Worm (Caenorhabditis elegans) whole organism, L2 larva: Measurements from ENCODE around the gene srw-85.

Experiments
- F13H6.1 ChIP-seq: sonication (generic microtip); optimal IDR thresholded peaks from 2 replicates; lab custom pipeline; 2016; ENCODE audit warnings: missing genetic modification characterization, missing compliant biosample characterization
- aly-2 ChIP-seq: fragments of 150-350 bp; optimal IDR thresholded peaks from 2 replicates; lab custom pipeline; 2014; ENCODE audit warnings: missing biosample characterization, missing genetic modification characterization
- ama-1 ChIP-seq: fragments of 150-350 bp; optimal IDR thresholded peaks from 2 replicates; lab custom pipeline; 2018; ENCODE audit warnings: inconsistent platforms
- ceh-82 ChIP-seq: fragments of 150-350 bp; optimal IDR thresholded peaks from 2 replicates; lab custom pipeline; 2014; ENCODE audit warnings: missing biosample characterization, missing genetic modification characterization
- fos-1 ChIP-seq: fragments of 150-350 bp; optimal IDR thresholded peaks from 2 replicates; lab custom pipeline; 2014; ENCODE audit warnings: missing biosample characterization, missing genetic modification characterization
- nhr-12 ChIP-seq: fragments of 150-350 bp; optimal IDR thresholded peaks from 2 replicates; lab custom pipeline; 2014; ENCODE audit warnings: missing biosample characterization, missing genetic modification characterization
- unc-62 ChIP-seq: fragments of 150-350 bp; optimal IDR thresholded peaks from 2 replicates; lab custom pipeline; 2014; ENCODE audit warnings: missing biosample characterization, missing genetic modification reagents, missing genetic modification characterization

DNA sequence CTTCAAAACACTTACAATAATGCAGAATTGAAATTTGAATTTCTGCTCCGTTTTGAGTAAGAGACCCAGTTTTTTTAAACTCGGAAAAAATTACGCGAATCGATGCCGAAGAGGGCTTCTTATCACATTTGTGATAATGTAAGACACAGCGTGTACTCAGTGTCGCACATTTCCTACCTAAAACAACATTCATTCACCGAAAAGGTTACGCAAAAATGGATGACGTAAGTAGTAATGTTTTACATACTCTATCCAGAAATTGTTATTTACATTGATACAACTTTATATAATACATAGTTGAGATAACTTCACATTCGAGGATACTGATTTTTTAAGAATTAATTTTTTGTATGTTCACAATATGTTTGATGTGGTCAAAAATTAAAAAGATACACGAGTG lies 14.5 kb downstream of the srw-85 start, which contains the start of the genes C25F9.4 and C25F9.9:
- TF ChIP-seq F13H6.1 (tag; lab: Kevin White, UChicago) (no peak), unc-62 (GFP tag; lab: Kevin White, UChicago) (no peak), fos-1 (tag; lab: Kevin White, UChicago) (peak; percentile 59), ceh-82 (tag; lab: Kevin White, UChicago) (no peak), nhr-12 (no peak), aly-2 (tag; lab: Kevin White, UChicago) (no peak), ama-1 (no peak)
